Fruit fly (Drosophila melanogaster): Measurements from ENCODE around the gene noi.

Gene noi

DNA sequence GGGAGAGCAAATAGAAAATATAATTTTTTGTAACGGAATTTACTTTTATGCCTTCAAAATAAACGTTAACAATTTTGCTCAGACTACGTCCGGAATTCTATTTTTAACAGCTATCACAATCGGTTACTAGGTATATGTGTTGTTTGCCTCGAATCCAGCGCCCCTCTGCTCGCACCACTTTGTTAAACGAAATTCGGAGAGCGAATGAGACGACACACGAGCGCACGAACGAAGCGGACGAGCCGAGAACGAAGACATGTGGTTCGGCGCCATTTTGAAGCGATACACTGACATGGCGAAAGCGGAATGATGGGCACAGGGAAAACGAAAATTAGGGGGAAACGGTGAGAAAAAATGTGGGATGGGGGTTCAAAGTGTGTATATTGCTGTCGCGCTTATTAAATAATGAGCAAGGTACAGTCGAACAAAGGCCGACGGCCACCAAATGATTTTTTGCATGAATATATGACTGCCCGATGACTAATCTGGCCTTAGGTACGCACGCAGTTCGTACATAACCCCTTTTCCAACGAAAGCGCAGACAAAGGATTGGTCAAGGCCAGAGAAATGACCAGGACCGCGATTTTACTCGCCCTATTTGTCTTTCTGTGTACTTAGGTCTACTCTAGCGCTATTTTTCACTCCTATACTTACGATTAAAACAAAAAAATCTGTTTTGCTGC is 9.2 kb upstream of the noi start (continued):
- no peak for TF ChIP-seq MBD-R2 (GFP tag; IDR thresholded peaks at IDR 0.05)
- TF ChIP-seq Vsx1 (GFP tag; optimal IDR thresholded peaks at IDR 0.05), result no peak
- TF ChIP-seq CG3726 (GFP tag; IDR thresholded peaks at IDR 0.05), result no peak
- TF ChIP-seq tin (GFP tag; optimal IDR thresholded peaks at IDR 0.05), result no peak
- peak in 1 of 2 experiments; percentile 82 for TF ChIP-seq Pdp1 (GFP tag; optimal IDR thresholded peaks at IDR 0.05)
- no peak for TF ChIP-seq nau (GFP tag; optimal IDR thresholded peaks at IDR 0.05)
- no peak for TF ChIP-seq CG16813 (GFP tag; IDR thresholded peaks at IDR 0.05; ENCODE audit: partially characterized antibody)
- TF ChIP-seq fu2 (GFP tag; optimal IDR thresholded peaks at IDR 0.05), result no peak
- no peak for TF ChIP-seq Oli (tag; optimal IDR thresholded peaks at IDR 0.05)
- TF ChIP-seq dmrt11E (tag; optimal IDR thresholded peaks at IDR 0.05), result no peak
- TF ChIP-seq CG10462 (GFP tag; optimal IDR thresholded peaks at IDR 0.05), result no peak
- peak; percentile 33 for TF ChIP-seq CG13296 (GFP tag; optimal IDR thresholded peaks at IDR 0.05)
- TF ChIP-seq br (optimal IDR thresholded peaks at IDR 0.05), result no peak
- TF ChIP-seq Camta (GFP tag; optimal IDR thresholded peaks at IDR 0.05), result no peak
- no peak for TF ChIP-seq CG7357 (GFP tag; IDR thresholded peaks at IDR 0.05)
- no peak for TF ChIP-seq CG17328 (GFP tag; IDR thresholded peaks at IDR 0.05)
- no peak for TF ChIP-seq ERR (GFP tag; optimal IDR thresholded peaks at IDR 0.05)
- TF ChIP-seq odd (GFP tag; optimal IDR thresholded peaks at IDR 0.05), result peak; percentile 21
- no peak for TF ChIP-seq CG11723 (GFP tag; optimal IDR thresholded peaks at IDR 0.05)
- TF ChIP-seq CG15269 (tag; optimal IDR thresholded peaks at IDR 0.05), result no peak
- no peak for TF ChIP-seq CG7839 (tag; optimal IDR thresholded peaks at IDR 0.05)
- TF ChIP-seq CG16815 (GFP tag; optimal IDR thresholded peaks at IDR 0.05), result no peak
- TF ChIP-seq E2f1 (GFP tag; IDR thresholded peaks at IDR 0.05), result no peak
- TF ChIP-seq gem (tag; optimal IDR thresholded peaks at IDR 0.05), result no peak
- TF ChIP-seq CG13123 (GFP tag; optimal IDR thresholded peaks at IDR 0.05), result no peak
- peak; percentile 20 for TF ChIP-seq CG7745 (tag; optimal IDR thresholded peaks at IDR 0.05)
- TF ChIP-seq CG30020 (tag; optimal IDR thresholded peaks at IDR 0.05), result no peak
- no peak for TF ChIP-seq ttk (GFP tag; IDR thresholded peaks at IDR 0.05)
- no peak for TF ChIP-seq wor (GFP tag; IDR thresholded peaks at IDR 0.05)
- no peak for TF ChIP-seq mam (GFP tag; optimal IDR thresholded peaks at IDR 0.05)
- TF ChIP-seq tll (GFP tag; optimal IDR thresholded peaks at IDR 0.05), result no peak
- TF ChIP-seq p53 (GFP tag; optimal IDR thresholded peaks at IDR 0.05), result no peak
- no peak for TF ChIP-seq dati (GFP tag; IDR thresholded peaks at IDR 0.05)
- no peak for TF ChIP-seq CG4617 (GFP tag; optimal IDR thresholded peaks at IDR 0.05; ENCODE audit: borderline replicate concordance)
- no peak for TF ChIP-seq CG1792 (GFP tag; optimal IDR thresholded peaks at IDR 0.05)
- TF ChIP-seq dm (GFP tag; optimal IDR thresholded peaks at IDR 0.05), result peak; percentile 95
- no peak for TF ChIP-seq CG32532 (GFP tag; IDR thresholded peaks at IDR 0.05)
- TF ChIP-seq sd (tag; optimal IDR thresholded peaks at IDR 0.05), result peak; percentile 95
- TF ChIP-seq Fer2 (tag; optimal IDR thresholded peaks at IDR 0.05), result no peak
- no peak for TF ChIP-seq CG11456 (GFP tag; IDR thresholded peaks at IDR 0.05)
- TF ChIP-seq CG10147 (GFP tag; optimal IDR thresholded peaks at IDR 0.05), result no peak
- peak; percentile 39 for TF ChIP-seq CG15514 (GFP tag; optimal IDR thresholded peaks at IDR 0.05)
- TF ChIP-seq CG13775 (GFP tag; optimal IDR thresholded peaks at IDR 0.05), result no peak
- TF ChIP-seq Dek (tag; optimal IDR thresholded peaks at IDR 0.05), result no peak
- TF ChIP-seq Gug (GFP tag; IDR thresholded peaks at IDR 0.05), result no peak
- TF ChIP-seq trh (GFP tag; optimal IDR thresholded peaks at IDR 0.05), result no peak
- no peak for TF ChIP-seq CG34422 (GFP tag; IDR thresholded peaks at IDR 0.05)
- TF ChIP-seq E2f2 (GFP tag; IDR thresholded peaks at IDR 0.05), result no peak
- TF ChIP-seq CG2875 (GFP tag; optimal IDR thresholded peaks at IDR 0.05), result no peak
- TF ChIP-seq lola (GFP tag; optimal IDR thresholded peaks at IDR 0.05), result no peak

Measured in whole organism, embryonic.